Fruit fly (Drosophila melanogaster) whole organism: ENCODE data around the gene 5PtaseI.

ENCODE experiments used
- CG8478 ChIP-seq: fragments of >200 bp; optimal IDR thresholded peaks from 2 replicates; lab custom pipeline; 2018; ENCODE audit warnings: inconsistent platforms
- pan ChIP-seq: fragments of >200 bp; optimal IDR thresholded peaks from 2 replicates; lab custom pipeline; 2017

dm6 chr3R:25080446-25080845 lies 35.5 kb upstream of the 5PtaseI start:
- no peak for TF ChIP-seq pan (lab: Kevin White, UChicago)
- peak; percentile 54 for TF ChIP-seq CG8478 (lab: Kevin White, UChicago)
